Worm (Caenorhabditis elegans): ENCODE results near the gene W10G11.3.

DNA sequence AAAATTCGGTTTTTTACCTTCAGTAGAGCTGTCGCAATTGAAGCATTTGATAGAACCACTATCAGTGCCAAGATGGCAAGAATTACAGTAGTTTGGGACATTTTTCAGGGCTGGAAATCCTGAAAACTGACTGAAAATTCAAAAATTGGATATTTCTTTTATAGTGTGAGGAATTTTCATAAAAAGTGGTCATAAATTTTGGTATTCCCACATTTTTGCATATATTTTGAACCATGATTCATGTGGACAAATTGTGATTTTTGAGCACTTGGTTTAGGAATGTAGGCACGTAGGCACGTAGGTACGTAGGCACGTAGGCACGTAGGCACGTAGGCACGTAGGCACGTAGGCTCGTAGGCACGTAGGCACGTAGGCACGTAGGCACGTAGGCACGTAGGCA, 50.1 kb downstream of the W10G11.3 start, which contains the start of gene Y49F6B.19:
- TF ChIP-seq unc-62 (GFP tag; optimal IDR thresholded peaks at IDR 0.05) = no peak
- no peak for TF ChIP-seq ztf-11 (tag; optimal IDR thresholded peaks at IDR 0.05)
- no peak for TF ChIP-seq elt-3 (tag; optimal IDR thresholded peaks at IDR 0.05)
- TF ChIP-seq nhr-77 (tag; optimal IDR thresholded peaks at IDR 0.05) = no peak
- TF ChIP-seq alr-1 (tag; optimal IDR thresholded peaks at IDR 0.05; ENCODE audit: borderline replicate concordance) = no peak
- no peak for TF ChIP-seq efl-1 (optimal IDR thresholded peaks at IDR 0.05)
- no peak for TF ChIP-seq efl-1 (GFP tag; optimal IDR thresholded peaks at IDR 0.05 in 1 of 2)
- TF ChIP-seq tbx-2 (tag; optimal IDR thresholded peaks at IDR 0.05) = no peak
- no peak for TF ChIP-seq lir-3 (tag; optimal IDR thresholded peaks at IDR 0.05; ENCODE audit: poor library complexity)
- TF ChIP-seq hlh-4 (tag; optimal IDR thresholded peaks at IDR 0.05) = no peak
- TF ChIP-seq egl-27 (tag; optimal IDR thresholded peaks at IDR 0.05) = no peak
- no peak for TF ChIP-seq nhr-20 (tag; optimal IDR thresholded peaks at IDR 0.05)
- no peak for TF ChIP-seq zag-1 (tag; optimal IDR thresholded peaks at IDR 0.05)

All from whole organism, L1 larva.